Worm (Caenorhabditis elegans): ENCODE results near the gene Y97E10AR.3.

DNA sequence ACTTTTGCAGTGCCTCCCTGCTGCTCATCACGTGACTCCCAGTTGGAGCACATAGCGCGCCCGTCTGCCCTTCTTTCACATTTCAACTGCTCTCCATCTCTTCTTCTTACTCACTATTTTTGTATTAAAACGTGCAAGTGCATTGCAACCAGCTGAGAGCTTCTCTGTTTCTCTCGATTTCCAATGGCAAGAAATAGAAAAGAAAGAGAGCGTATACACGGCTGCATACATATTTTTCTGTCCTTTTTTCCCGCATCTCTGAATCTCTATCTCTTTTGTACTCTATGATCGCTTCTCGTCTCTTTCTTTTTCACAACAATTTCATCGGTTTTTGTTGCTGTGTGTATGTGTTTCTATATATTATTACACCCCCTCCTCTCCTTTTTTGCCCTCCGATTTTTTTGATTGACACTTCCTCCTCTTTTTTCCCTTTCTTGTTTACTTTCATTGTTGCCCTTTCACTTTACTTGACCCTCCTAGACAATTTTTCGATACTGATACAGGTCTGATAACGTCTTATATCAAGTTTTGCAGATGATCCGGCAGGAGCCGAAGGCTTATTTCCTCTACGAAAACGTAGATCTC lies 6.3 kb downstream of the Y97E10AR.3 start, which contains the start of gene Y97E10AR.1:
- TF ChIP-seq nhr-25 (tag; optimal IDR thresholded peaks at IDR 0.05) (no peak), egl-27 (tag; optimal IDR thresholded peaks at IDR 0.05) (peak; percentile 73), nhr-12 (tag; optimal IDR thresholded peaks at IDR 0.05) (no peak), ama-1 (optimal IDR thresholded peaks at IDR 0.05) (no peak), snpc-4 (tag; optimal IDR thresholded peaks at IDR 0.05) (peak; percentile 71), aly-2 (tag; optimal IDR thresholded peaks at IDR 0.05) (no peak), R02D3.7 (tag; optimal IDR thresholded peaks at IDR 0.05) (no peak), lin-13 (GFP tag; optimal IDR thresholded peaks at IDR 0.05) (peak; percentile 46), nhr-10 (tag; optimal IDR thresholded peaks at IDR 0.05) (no peak), nhr-77 (tag; optimal IDR thresholded peaks at IDR 0.05) (no peak), ztf-11 (tag; optimal IDR thresholded peaks at IDR 0.05) (no peak), fos-1 (tag; optimal IDR thresholded peaks at IDR 0.05) (peak; percentile 94), zag-1 (tag; optimal IDR thresholded peaks at IDR 0.05) (peak; percentile 79)
